Fruit fly (Drosophila melanogaster): ENCODE measurements around the gene CG5004.

Gene CG5004

DNA sequence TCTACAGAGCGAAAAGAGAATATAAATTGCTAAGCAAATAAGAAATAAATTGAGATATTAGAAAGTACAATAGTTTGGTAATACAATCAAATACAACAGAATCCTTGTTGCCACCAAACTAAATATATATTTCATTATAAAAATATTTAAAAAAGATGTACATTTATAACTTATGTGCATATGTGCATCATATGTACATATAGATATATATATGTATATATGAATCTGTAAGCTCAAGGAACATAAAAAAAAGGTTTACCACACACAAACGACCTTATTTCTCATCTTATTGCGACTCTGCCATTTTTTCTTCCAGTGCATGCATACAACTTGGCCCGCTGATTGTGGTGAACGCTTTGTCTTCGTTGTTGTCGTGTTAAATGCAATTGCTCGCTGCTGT is 5.9 kb downstream of the CG5004 start:
- no peak for TF ChIP-seq CG9876 (GFP tag; optimal IDR thresholded peaks at IDR 0.05)
- TF ChIP-seq Oli (tag; optimal IDR thresholded peaks at IDR 0.05) = peak; percentile 15
- TF ChIP-seq unpg (GFP tag; optimal IDR thresholded peaks at IDR 0.05) = peak; percentile 17
- TF ChIP-seq CG32772 (GFP tag; IDR thresholded peaks at IDR 0.05) = no peak
- no peak for TF ChIP-seq ftz-f1 (GFP tag; optimal IDR thresholded peaks at IDR 0.05)
- TF ChIP-seq fu2 (GFP tag; optimal IDR thresholded peaks at IDR 0.05) = no peak
- peak; percentile 4 for TF ChIP-seq Hr3 (GFP tag; optimal IDR thresholded peaks at IDR 0.05)
- no peak for TF ChIP-seq gce (GFP tag; IDR thresholded peaks at IDR 0.05)
- no peak for TF ChIP-seq CG2712 (tag; optimal IDR thresholded peaks at IDR 0.05)
- no peak for TF ChIP-seq CG3281 (GFP tag; optimal IDR thresholded peaks at IDR 0.05)
- no peak for TF ChIP-seq CG7357 (GFP tag; IDR thresholded peaks at IDR 0.05)
- no peak for TF ChIP-seq CG15601 (tag; optimal IDR thresholded peaks at IDR 0.05)
- TF ChIP-seq Nf-YC (tag; optimal IDR thresholded peaks at IDR 0.05) = no peak
- peak; percentile 24 for TF ChIP-seq az2 (GFP tag; optimal IDR thresholded peaks at IDR 0.05)
- no peak for TF ChIP-seq CG11093 (GFP tag; IDR thresholded peaks at IDR 0.05)
- no peak for TF ChIP-seq CG9817 (tag; optimal IDR thresholded peaks at IDR 0.05)
- TF ChIP-seq gcm (GFP tag; optimal IDR thresholded peaks at IDR 0.05) = peak; percentile 23
- TF ChIP-seq Doc2 (GFP tag; IDR thresholded peaks at IDR 0.05) = no peak
- no peak for TF ChIP-seq HHEX (GFP tag; optimal IDR thresholded peaks at IDR 0.05)
- TF ChIP-seq CG13296 (GFP tag; optimal IDR thresholded peaks at IDR 0.05) = no peak
- no peak for TF ChIP-seq vfl (GFP tag; optimal IDR thresholded peaks at IDR 0.05)
- no peak for TF ChIP-seq CG6175 (GFP tag; IDR thresholded peaks at IDR 0.05)
- TF ChIP-seq CG12744 (GFP tag; optimal IDR thresholded peaks at IDR 0.05) = no peak
- peak; percentile 27 for TF ChIP-seq CoRest (tag; optimal IDR thresholded peaks at IDR 0.05)
- no peak for TF ChIP-seq zen2 (GFP tag; IDR thresholded peaks at IDR 0.05; ENCODE audit: partially characterized antibody)
- no peak for TF ChIP-seq CG13424 (tag; optimal IDR thresholded peaks at IDR 0.05)
- no peak for TF ChIP-seq vnd (GFP tag; IDR thresholded peaks at IDR 0.05; ENCODE audit: partially characterized antibody)
- TF ChIP-seq CG9609 (GFP tag; optimal IDR thresholded peaks at IDR 0.05) = no peak
- no peak for TF ChIP-seq ac (GFP tag; optimal IDR thresholded peaks at IDR 0.05)
- no peak for TF ChIP-seq CG31388 (GFP tag; optimal IDR thresholded peaks at IDR 0.05)
- no peak for TF ChIP-seq Fer3 (tag; optimal IDR thresholded peaks at IDR 0.05)
- TF ChIP-seq Mad (GFP tag; optimal IDR thresholded peaks at IDR 0.05) = no peak
- TF ChIP-seq Med (GFP tag) = no peak
- peak in 1 of 2 experiments; percentile 33 for TF ChIP-seq bsh (GFP tag; optimal IDR thresholded peaks at IDR 0.05)
- TF ChIP-seq CG7556 (GFP tag; optimal IDR thresholded peaks at IDR 0.05) = peak; percentile 16
- TF ChIP-seq sr (GFP tag; IDR thresholded peaks at IDR 0.05) = no peak
- TF ChIP-seq Atf-2 (GFP tag; optimal IDR thresholded peaks at IDR 0.05) = no peak
- TF ChIP-seq Hr51 (GFP tag; optimal IDR thresholded peaks at IDR 0.05) = peak in 1 of 2 experiments; percentile 60
- no peak for TF ChIP-seq Hmr (GFP tag; optimal IDR thresholded peaks at IDR 0.05)
- TF ChIP-seq exex (tag; optimal IDR thresholded peaks at IDR 0.05) = no peak
- no peak for TF ChIP-seq wor (GFP tag; IDR thresholded peaks at IDR 0.05)
- no peak for TF ChIP-seq CG18619 (GFP tag; optimal IDR thresholded peaks at IDR 0.05)
- no peak for TF ChIP-seq dpn (GFP tag; optimal IDR thresholded peaks at IDR 0.05)
- no peak for TF ChIP-seq ro (GFP tag; IDR thresholded peaks at IDR 0.05)
- no peak for TF ChIP-seq CG33557 (GFP tag; optimal IDR thresholded peaks at IDR 0.05)
- TF ChIP-seq CG10431 (GFP tag; optimal IDR thresholded peaks at IDR 0.05) = no peak
- no peak for TF ChIP-seq h (optimal IDR thresholded peaks at IDR 0.05)
- TF ChIP-seq gcm2 (GFP tag; optimal IDR thresholded peaks at IDR 0.05) = no peak
- no peak for TF ChIP-seq hth (optimal IDR thresholded peaks at IDR 0.05)
- TF ChIP-seq Mrtf (GFP tag; IDR thresholded peaks at IDR 0.05) = no peak
- TF ChIP-seq gro (GFP tag; optimal IDR thresholded peaks at IDR 0.05) = no peak
- peak; percentile 18 for TF ChIP-seq CG8388 (GFP tag; optimal IDR thresholded peaks at IDR 0.05)

All from whole organism, embryonic.